Fruit fly (Drosophila melanogaster): ENCODE measurements around the gene CG46426.
A peak's percentile ranks its signal among the peaks of the same experiment; 100 is the strongest.

DNA sequence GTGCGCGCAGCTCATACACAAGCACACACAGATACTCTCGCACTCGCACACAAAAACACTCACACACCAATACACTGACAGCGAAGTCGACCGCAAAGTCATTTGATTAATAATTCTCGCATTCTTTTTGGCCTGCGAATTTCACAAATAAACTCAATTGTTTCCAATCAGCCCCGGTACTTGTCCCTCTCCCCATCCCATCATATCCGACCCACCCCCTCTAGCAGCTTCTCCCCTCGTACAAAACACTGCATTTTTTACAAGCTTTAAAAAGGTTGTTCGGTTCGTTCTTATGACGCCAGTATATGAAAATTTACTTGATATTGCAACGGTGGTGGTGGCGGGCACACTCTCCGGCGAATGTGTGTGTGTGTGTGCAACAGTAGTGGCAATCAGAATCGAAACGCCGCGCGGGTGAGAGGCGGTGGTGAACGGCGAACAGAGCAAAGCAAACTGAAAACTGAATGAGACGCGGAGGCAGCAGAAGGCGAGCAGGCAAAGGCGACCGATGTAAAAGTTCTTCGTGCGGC, 34.9 kb upstream of the CG46426 start:
- peak; percentile 23 for TF ChIP-seq CG11617 (GFP tag; optimal IDR thresholded peaks at IDR 0.05)
- TF ChIP-seq CG14711 (tag; optimal IDR thresholded peaks at IDR 0.05): peak; percentile 5
- TF ChIP-seq Mnt (GFP tag; optimal IDR thresholded peaks at IDR 0.05): peak; percentile 56
- TF ChIP-seq CG12768 (GFP tag; optimal IDR thresholded peaks at IDR 0.05): peak; percentile 49
- no peak for TF ChIP-seq CG1620 (GFP tag; optimal IDR thresholded peaks at IDR 0.05)
- TF ChIP-seq bab1 (GFP tag; optimal IDR thresholded peaks at IDR 0.05): peak; percentile 22
- TF ChIP-seq ovo (GFP tag; optimal IDR thresholded peaks at IDR 0.05): peak; percentile 49
- TF ChIP-seq Clk (GFP tag; optimal IDR thresholded peaks at IDR 0.05): peak; percentile 35
- TF ChIP-seq toe (GFP tag; optimal IDR thresholded peaks at IDR 0.05): no peak
- TF ChIP-seq Hr96 (GFP tag; optimal IDR thresholded peaks at IDR 0.05): peak; percentile 43
- peak; percentile 44 for TF ChIP-seq tj (GFP tag; optimal IDR thresholded peaks at IDR 0.05)
